Worm (Caenorhabditis elegans) whole organism, L4 larva: ENCODE results near the gene scc-3.

Experiments used
- D1046.2 ChIP-seq: fragments of 200-800 bp; sonication (Bioruptor generic); IDR thresholded peaks from 2 replicates; pipeline ENCODE4 v1.3.6; 2022; ENCODE audit warnings: missing genetic modification characterization, missing compliant biosample characterization
- F37D6.2 ChIP-seq: sonication (generic microtip); optimal IDR thresholded peaks from 2 replicates; lab custom pipeline; 2016; ENCODE audit warnings: mild to moderate bottlenecking, missing genetic modification characterization, missing compliant biosample characterization
- R02D3.7 ChIP-seq: fragments of 150-350 bp; sonication (generic microtip); optimal IDR thresholded peaks from 3 replicates; lab custom pipeline; 2014; ENCODE audit warnings: missing biosample characterization, missing genetic modification characterization
- T20F7.1 ChIP-seq: fragments of 200-800 bp; sonication (Bioruptor generic); optimal IDR thresholded peaks from 2 replicates; lab custom pipeline; 2018; ENCODE audit warnings: mild to moderate bottlenecking, missing genetic modification characterization, missing compliant biosample characterization
- T26A8.4 ChIP-seq: fragments of 200-800 bp; sonication (Bioruptor generic); IDR thresholded peaks from 2 replicates; pipeline ENCODE4 v1.3.6; 2022; ENCODE audit warnings: missing genetic modification characterization, missing compliant biosample characterization
- Y75B8A.6 ChIP-seq: fragments of 200-800 bp; sonication (Bioruptor generic); IDR thresholded peaks from 2 replicates; pipeline ENCODE4 v1.3.6; 2022; ENCODE audit warnings: missing genetic modification reagents, missing genetic modification characterization, missing compliant biosample characterization
- aha-1 ChIP-seq: fragments of 150-350 bp; peaks from one replicate; lab custom pipeline; 2014; ENCODE audit warnings: missing biosample characterization, missing genetic modification characterization
- ama-1 ChIP-seq: fragments of 150-350 bp; optimal IDR thresholded peaks from 2 replicates; lab custom pipeline; 2014; ENCODE audit warnings: inconsistent platforms, mixed read lengths
- attf-4 ChIP-seq: sonication (generic microtip); optimal IDR thresholded peaks from 3 replicates; lab custom pipeline; 2017; ENCODE audit warnings: missing biosample characterization, missing genetic modification characterization
- ceh-20 ChIP-seq: fragments of 200-800 bp; sonication (Bioruptor generic); IDR thresholded peaks from 2 replicates; pipeline ENCODE4 v1.3.6; 2022; ENCODE audit warnings: missing genetic modification reagents, missing genetic modification characterization, missing compliant biosample characterization
- ceh-28 ChIP-seq: fragments of 150-350 bp; optimal IDR thresholded peaks from 2 replicates; lab custom pipeline; 2014; ENCODE audit warnings: missing biosample characterization, missing genetic modification reagents, missing genetic modification characterization
- ceh-44 ChIP-seq: fragments of 200-800 bp; sonication (Bioruptor generic); IDR thresholded peaks from 2 replicates; pipeline ENCODE4 v1.3.6; 2022; ENCODE audit warnings: missing genetic modification reagents, missing genetic modification characterization, missing compliant biosample characterization
- ceh-82 ChIP-seq: sonication (generic microtip); optimal IDR thresholded peaks from 2 replicates; lab custom pipeline; 2017; ENCODE audit warnings: missing biosample characterization, missing genetic modification characterization
- cey-2 ChIP-seq: sonication (generic microtip); optimal IDR thresholded peaks from 3 replicates; lab custom pipeline; 2017; ENCODE audit warnings: missing genetic modification characterization, mild to moderate bottlenecking, missing compliant biosample characterization, antibody characterized with exemption, borderline replicate concordance; ENCODE audit not compliant: insufficient read depth
- dpl-1 ChIP-seq: fragments of 150-350 bp; optimal IDR thresholded peaks from 2 replicates; lab custom pipeline; 2014; ENCODE audit warnings: missing biosample characterization, missing genetic modification reagents, missing genetic modification characterization
- duxl-1 ChIP-seq: sonication (generic microtip); optimal IDR thresholded peaks from 2 replicates; lab custom pipeline; 2016; ENCODE audit warnings: mild to moderate bottlenecking, missing genetic modification characterization, moderate library complexity, missing compliant biosample characterization; ENCODE audit not compliant: poor library complexity
- dve-1 ChIP-seq: sonication (generic microtip); optimal IDR thresholded peaks from 2 replicates; lab custom pipeline; 2017; ENCODE audit warnings: antibody characterized with exemption, mild to moderate bottlenecking, missing genetic modification characterization, missing compliant biosample characterization; ENCODE audit not compliant: insufficient read depth
- egl-27 ChIP-seq: sonication (generic microtip); optimal IDR thresholded peaks from 3 replicates; lab custom pipeline; 2017; ENCODE audit warnings: missing biosample characterization, missing genetic modification reagents, missing genetic modification characterization
- egl-43 ChIP-seq: fragments of 200-800 bp; sonication (Bioruptor generic); IDR thresholded peaks from 2 replicates; pipeline ENCODE4 v1.3.6; 2022; ENCODE audit warnings: missing genetic modification reagents, missing genetic modification characterization, missing compliant biosample characterization
- fkh-10 ChIP-seq: fragments of 150-350 bp; optimal IDR thresholded peaks from 2 replicates; lab custom pipeline; 2014; ENCODE audit warnings: missing biosample characterization, missing genetic modification reagents, missing genetic modification characterization
- hmg-1.1 ChIP-seq: fragments of 200-800 bp; sonication (Bioruptor generic); IDR thresholded peaks from 2 replicates; pipeline ENCODE4 v1.3.6; 2022; ENCODE audit warnings: missing genetic modification reagents, missing genetic modification characterization, missing compliant biosample characterization
- lin-1 ChIP-seq: fragments of 200-800 bp; sonication (Bioruptor generic); IDR thresholded peaks from 2 replicates; pipeline ENCODE4 v1.3.6; 2022; ENCODE audit warnings: missing genetic modification reagents, missing genetic modification characterization, missing compliant biosample characterization
- lin-13 ChIP-seq: fragments of 150-350 bp; optimal IDR thresholded peaks from 2 replicates; lab custom pipeline; 2014; ENCODE audit warnings: missing biosample characterization, missing genetic modification reagents, missing genetic modification characterization
- lin-38 ChIP-seq: fragments of 200-800 bp; sonication (Bioruptor generic); IDR thresholded peaks from 2 replicates; pipeline ENCODE4 v1.3.6; 2022; ENCODE audit warnings: missing genetic modification reagents, missing genetic modification characterization, missing compliant biosample characterization
- lsy-2 ChIP-seq, 2 experiments: fragments of 150-350 bp in 1 of 2; sonication (generic microtip) in 1 of 2; optimal IDR thresholded peaks; 2 replicates each; lab custom pipeline; 2014 to 2017; ENCODE audit warnings: missing biosample characterization in 2 of 2, missing genetic modification characterization in 2 of 2
- madf-9 ChIP-seq: fragments of 200-800 bp; sonication (Bioruptor generic); conservative IDR thresholded peaks from 2 replicates; pipeline ENCODE4 v1.3.6; 2022; ENCODE audit warnings: missing genetic modification reagents, missing genetic modification characterization, missing compliant biosample characterization
- mdt-29 ChIP-seq: fragments of 200-800 bp; sonication (Bioruptor generic); IDR thresholded peaks from 2 replicates; pipeline ENCODE4 v1.3.6; 2022; ENCODE audit warnings: missing genetic modification reagents, missing genetic modification characterization, missing compliant biosample characterization
- mep-1 ChIP-seq: fragments of 150-350 bp; sonication (generic microtip); optimal IDR thresholded peaks from 3 replicates; lab custom pipeline; 2014; ENCODE audit warnings: missing biosample characterization, missing genetic modification characterization
- mxl-3 ChIP-seq: fragments of 200-800 bp; sonication (Bioruptor generic); optimal IDR thresholded peaks from 2 replicates; lab custom pipeline; 2018; ENCODE audit warnings: mild to moderate bottlenecking, missing genetic modification characterization, missing compliant biosample characterization
- nhr-10 ChIP-seq: fragments of 150-350 bp; optimal IDR thresholded peaks from 2 replicates; lab custom pipeline; 2014; ENCODE audit warnings: missing biosample characterization, missing genetic modification characterization
- nhr-111 ChIP-seq: fragments of 200-800 bp; sonication (Bioruptor generic); optimal IDR thresholded peaks from 2 replicates; lab custom pipeline; 2018; ENCODE audit warnings: mild to moderate bottlenecking, missing genetic modification characterization, missing compliant biosample characterization
- nhr-237 ChIP-seq: sonication (generic microtip); optimal IDR thresholded peaks from 2 replicates; lab custom pipeline; 2017; ENCODE audit warnings: missing biosample characterization, missing genetic modification characterization
- nhr-25 ChIP-seq: sonication (generic microtip); optimal IDR thresholded peaks from 2 replicates; lab custom pipeline; 2017; ENCODE audit warnings: missing genetic modification characterization, mild to moderate bottlenecking, missing compliant biosample characterization, antibody characterized with exemption, moderate library complexity, borderline replicate concordance; ENCODE audit not compliant: insufficient read depth
- nhr-42 ChIP-seq: fragments of 200-800 bp; sonication (Bioruptor generic); IDR thresholded peaks from 2 replicates; pipeline ENCODE4 v1.3.6; 2022; ENCODE audit warnings: missing genetic modification characterization, missing compliant biosample characterization
- nhr-48 ChIP-seq: sonication (generic microtip); optimal IDR thresholded peaks from 2 replicates; lab custom pipeline; 2016; ENCODE audit warnings: mild to moderate bottlenecking, missing genetic modification characterization, missing compliant biosample characterization
- nhr-6 ChIP-seq: fragments of 150-350 bp; optimal IDR thresholded peaks from 2 replicates; lab custom pipeline; 2014; ENCODE audit warnings: missing biosample characterization, missing genetic modification characterization
- nhr-77 ChIP-seq: fragments of 150-350 bp; optimal IDR thresholded peaks from 2 replicates; lab custom pipeline; 2014; ENCODE audit warnings: missing biosample characterization, missing genetic modification characterization
- php-3 ChIP-seq: fragments of 200-800 bp; sonication (Bioruptor generic); IDR thresholded peaks from 2 replicates; pipeline ENCODE4 v1.3.6; 2022; ENCODE audit warnings: missing genetic modification reagents, missing genetic modification characterization, missing compliant biosample characterization
- pqm-1 ChIP-seq: sonication (generic microtip); optimal IDR thresholded peaks from 2 replicates; lab custom pipeline; 2017; ENCODE audit warnings: missing biosample characterization, missing genetic modification characterization
- saeg-2 ChIP-seq: fragments of 200-800 bp; sonication (Bioruptor generic); IDR thresholded peaks from 2 replicates; pipeline ENCODE4 v1.3.6; 2022; ENCODE audit warnings: missing genetic modification reagents, missing genetic modification characterization, missing compliant biosample characterization
- sdz-12 ChIP-seq: fragments of 200-800 bp; sonication (Bioruptor generic); optimal IDR thresholded peaks from 2 replicates; lab custom pipeline; 2018; ENCODE audit warnings: mild to moderate bottlenecking, missing genetic modification characterization, missing compliant biosample characterization
- skn-1 ChIP-seq: fragments of 150-350 bp; optimal IDR thresholded peaks from 2 replicates; lab custom pipeline; 2014; ENCODE audit warnings: missing biosample characterization, missing genetic modification characterization
- snpc-4 ChIP-seq: fragments of 150-350 bp; optimal IDR thresholded peaks from 2 replicates; lab custom pipeline; 2014; ENCODE audit warnings: missing biosample characterization, missing genetic modification characterization
- spr-1 ChIP-seq: sonication (generic microtip); optimal IDR thresholded peaks from 2 replicates; lab custom pipeline; 2016; ENCODE audit warnings: mild to moderate bottlenecking, missing genetic modification characterization, missing compliant biosample characterization
- spr-3 ChIP-seq: fragments of 200-800 bp; sonication (Bioruptor generic); optimal IDR thresholded peaks from 2 replicates; lab custom pipeline; 2018; ENCODE audit warnings: mild to moderate bottlenecking, missing genetic modification characterization, missing compliant biosample characterization
- tra-1 ChIP-seq: fragments of 200-800 bp; sonication (Bioruptor generic); IDR thresholded peaks from 2 replicates; pipeline ENCODE4 v1.3.6; 2022; ENCODE audit warnings: missing genetic modification reagents, missing genetic modification characterization, missing compliant biosample characterization
- unc-130 ChIP-seq: sonication (generic microtip); optimal IDR thresholded peaks from 2 replicates; lab custom pipeline; 2016; ENCODE audit warnings: missing genetic modification reagents, missing genetic modification characterization, missing compliant biosample characterization
- unc-39 ChIP-seq: sonication (generic microtip); optimal IDR thresholded peaks from 2 replicates; lab custom pipeline; 2017; ENCODE audit warnings: missing biosample characterization, missing genetic modification characterization
- unc-62 ChIP-seq, 3 experiments: fragments of 150-350 bp in 1 of 3; sonication (generic microtip); optimal IDR thresholded peaks in 2 of 3; peaks in 1 of 3; 1 replicate in 1 of 3; 2 replicates in 2 of 3; lab custom pipeline; 2014 to 2017; ENCODE audit warnings: missing biosample characterization in 3 of 3, missing genetic modification characterization in 3 of 3, missing genetic modification reagents in 3 of 3, missing genotype in 1 of 3
- vab-7 ChIP-seq: fragments of 200-800 bp; sonication (Bioruptor generic); IDR thresholded peaks from 2 replicates; pipeline ENCODE4 v1.3.6; 2022; ENCODE audit warnings: missing genetic modification reagents, missing genetic modification characterization, missing compliant biosample characterization

Gene scc-3

ce11 chrV:12728062-12728665 is 35.6 kb upstream of the scc-3 start, which contains the start of the genes rpl-28 and mrpl-49 (continued):
- TF ChIP-seq nhr-77 (tag; lab: Kevin White, UChicago) = peak; percentile 96
- no peak for TF ChIP-seq tra-1 (GFP tag; lab: Robert Waterston, UW)
- TF ChIP-seq ceh-20 (GFP tag; lab: Robert Waterston, UW) = no peak
- TF ChIP-seq nhr-25 (tag; lab: Kevin White, UChicago) = peak; percentile 35
- 0 out of 2 replicates have a peak, but pooled peaks have one; percentile 26 for TF ChIP-seq madf-9 (GFP tag; lab: Robert Waterston, UW)
- no peak for TF ChIP-seq nhr-111 (GFP tag; lab: Kevin White, UChicago)
- TF ChIP-seq saeg-2 = no peak
- no peak for TF ChIP-seq unc-39 (tag; lab: Kevin White, UChicago)
- TF ChIP-seq R02D3.7 (tag; lab: Kevin White, UChicago) = peak; percentile 79
- no peak for TF ChIP-seq ceh-28
- TF ChIP-seq mep-1 (tag; lab: Kevin White, UChicago) = peak; percentile 86
- TF ChIP-seq nhr-237 = no peak
- TF ChIP-seq T26A8.4 (GFP tag; lab: Robert Waterston, UW) = 0 out of 2 replicates have a peak, but pooled peaks have one; percentile 43
- TF ChIP-seq aha-1 (tag; lab: Kevin White, UChicago) = peak; percentile 46
- no peak for TF ChIP-seq nhr-10 (tag; lab: Kevin White, UChicago)
- 0 out of 2 replicates have a peak, but pooled peaks have one; percentile 6 for TF ChIP-seq vab-7 (GFP tag; lab: Robert Waterston, UW)
- TF ChIP-seq cey-2 (tag; lab: Kevin White, UChicago) = no peak
- no peak; the same call in 1 of the 2 replicates for TF ChIP-seq hmg-1.1
- no peak for TF ChIP-seq Y75B8A.6
- TF ChIP-seq lin-38 (GFP tag; lab: Robert Waterston, UW) = peak; percentile 97
- no peak for TF ChIP-seq php-3 (GFP tag; lab: Robert Waterston, UW)
- TF ChIP-seq ceh-44 = no peak
- TF ChIP-seq dve-1 (tag; lab: Kevin White, UChicago) = peak; percentile 90
- no peak for TF ChIP-seq snpc-4 (tag; lab: Kevin White, UChicago)
- peak; percentile 17 for TF ChIP-seq ama-1 (lab: Kevin White, UChicago)
- TF ChIP-seq nhr-48 (tag; lab: Kevin White, UChicago) = no peak
- TF ChIP-seq lin-13 (GFP tag; lab: Kevin White, UChicago) = peak; percentile 29
- no peak for TF ChIP-seq sdz-12
- no peak for TF ChIP-seq attf-4 (tag; lab: Kevin White, UChicago)
- no peak for TF ChIP-seq mxl-3 (GFP tag; lab: Kevin White, UChicago)
- no peak for TF ChIP-seq duxl-1 (tag; lab: Kevin White, UChicago)
- TF ChIP-seq T20F7.1 (GFP tag; lab: Kevin White, UChicago) = peak; percentile 99
- peak; percentile 22 for TF ChIP-seq F37D6.2 (tag; lab: Kevin White, UChicago)
- TF ChIP-seq lin-1 (GFP tag; lab: Robert Waterston, UW) = no peak
- no peak for TF ChIP-seq spr-1
- TF ChIP-seq lsy-2 (tag; optimal IDR thresholded peaks at IDR 0.05; lab: Kevin White, UChicago) = peak; percentile 38 to 94
- peak; percentile 85 for TF ChIP-seq dpl-1 (GFP tag; lab: Kevin White, UChicago)
- peak; percentile 57 for TF ChIP-seq fkh-10 (GFP tag; lab: Kevin White, UChicago)
- TF ChIP-seq skn-1 (tag; lab: Kevin White, UChicago) = no peak
- peak; percentile 42 for TF ChIP-seq pqm-1 (tag; lab: Kevin White, UChicago)
- TF ChIP-seq egl-27 (tag; lab: Kevin White, UChicago) = no peak
- no peak for TF ChIP-seq spr-3 (GFP tag; lab: Kevin White, UChicago)
- TF ChIP-seq unc-130 = no peak
- no peak for TF ChIP-seq ceh-82 (tag; lab: Kevin White, UChicago)
- peak; percentile 98 for TF ChIP-seq nhr-6 (tag; lab: Kevin White, UChicago)
- TF ChIP-seq nhr-42 = 0 out of 2 replicates have a peak, but pooled peaks have one; percentile 57
- no peak for TF ChIP-seq egl-43 (GFP tag; lab: Robert Waterston, UW)
- TF ChIP-seq mdt-29 (GFP tag; lab: Robert Waterston, UW) = no peak
- no peak for TF ChIP-seq D1046.2 (GFP tag; lab: Robert Waterston, UW)
- peak in 1 of 2 experiments; percentile 71 for TF ChIP-seq unc-62 (GFP tag; optimal IDR thresholded peaks at IDR 0.05 in 1 of 2; lab: Kevin White, UChicago)
- TF ChIP-seq unc-62 (tag; optimal IDR thresholded peaks at IDR 0.05; lab: Kevin White, UChicago) = no peak
